Worm (Caenorhabditis elegans) whole organism, L3 larva: ENCODE data around the gene F57B1.5.

ENCODE experiments used
- R02D3.7 ChIP-seq: fragments of 150-350 bp; optimal IDR thresholded peaks from 2 replicates; lab custom pipeline; 2014; ENCODE audit warnings: missing biosample characterization, missing genetic modification characterization
- ZK546.5 ChIP-seq: sonication (generic microtip); optimal IDR thresholded peaks from 2 replicates; lab custom pipeline; 2017; ENCODE audit warnings: missing biosample characterization, missing genetic modification characterization
- aly-2 ChIP-seq: fragments of 150-350 bp; optimal IDR thresholded peaks from 2 replicates; lab custom pipeline; 2014; ENCODE audit warnings: missing biosample characterization, missing genetic modification characterization
- ceh-16 ChIP-seq: sonication (generic microtip); optimal IDR thresholded peaks from 2 replicates; lab custom pipeline; 2017; ENCODE audit warnings: missing biosample characterization, missing genetic modification characterization
- ceh-28 ChIP-seq: fragments of 150-350 bp; optimal IDR thresholded peaks from 2 replicates; lab custom pipeline; 2014; ENCODE audit warnings: missing biosample characterization, missing genetic modification reagents, missing genetic modification characterization
- ceh-82 ChIP-seq: fragments of 150-350 bp; optimal IDR thresholded peaks from 2 replicates; lab custom pipeline; 2014; ENCODE audit warnings: missing biosample characterization, missing genetic modification characterization
- daf-12 ChIP-seq: fragments of 150-350 bp; optimal IDR thresholded peaks from 2 replicates; lab custom pipeline; 2014; ENCODE audit warnings: missing biosample characterization, missing genetic modification reagents, missing genetic modification characterization
- egl-27 ChIP-seq: sonication (generic microtip); optimal IDR thresholded peaks from 4 replicates; lab custom pipeline; 2017; ENCODE audit warnings: missing biosample characterization, missing genetic modification reagents, missing genetic modification characterization
- elt-3 ChIP-seq, 3 experiments: fragments of 150-350 bp in 1 of 3; sonication (generic microtip) in 2 of 3; optimal IDR thresholded peaks; 2 replicates in 2 of 3; 4 replicates in 1 of 3; lab custom pipeline; 2014 to 2017; ENCODE audit warnings: missing biosample characterization in 3 of 3, missing genetic modification characterization in 3 of 3
- fkh-10 ChIP-seq: sonication (generic microtip); optimal IDR thresholded peaks from 2 replicates; lab custom pipeline; 2017; ENCODE audit warnings: missing biosample characterization, missing genetic modification reagents, missing genetic modification characterization
- fkh-2 ChIP-seq: fragments of 150-350 bp; optimal IDR thresholded peaks from 2 replicates; lab custom pipeline; 2014; ENCODE audit warnings: missing biosample characterization, missing genetic modification reagents, missing genetic modification characterization
- hmg-11 ChIP-seq: sonication (generic microtip); optimal IDR thresholded peaks from 2 replicates; lab custom pipeline; 2016; ENCODE audit warnings: missing genetic modification characterization, missing compliant biosample characterization
- lin-39 ChIP-seq: fragments of 150-350 bp; optimal IDR thresholded peaks from 2 replicates; lab custom pipeline; 2018; ENCODE audit warnings: missing biosample characterization, missing genetic modification reagents, missing genetic modification characterization
- lsy-12 ChIP-seq: sonication (generic microtip); optimal IDR thresholded peaks from 2 replicates; lab custom pipeline; 2016; ENCODE audit warnings: mild to moderate bottlenecking, missing genetic modification characterization, missing compliant biosample characterization
- mdl-1 ChIP-seq: fragments of 150-350 bp; optimal IDR thresholded peaks from 2 replicates; lab custom pipeline; 2014; ENCODE audit warnings: missing biosample characterization, missing genetic modification characterization
- mml-1 ChIP-seq: fragments of 150-350 bp; sonication (generic microtip); optimal IDR thresholded peaks from 3 replicates; lab custom pipeline; 2014; ENCODE audit warnings: missing biosample characterization, missing genetic modification characterization
- nfya-1 ChIP-seq: sonication (generic microtip); optimal IDR thresholded peaks from 2 replicates; lab custom pipeline; 2017; ENCODE audit warnings: missing genetic modification characterization, mild to moderate bottlenecking, missing compliant biosample characterization, antibody characterized with exemption, moderate library complexity; ENCODE audit not compliant: insufficient read depth
- nhr-11 ChIP-seq: fragments of 150-350 bp; optimal IDR thresholded peaks from 2 replicates; lab custom pipeline; 2014; ENCODE audit warnings: missing biosample characterization, missing genetic modification characterization
- nhr-12 ChIP-seq: fragments of 150-350 bp; optimal IDR thresholded peaks from 2 replicates; lab custom pipeline; 2014; ENCODE audit warnings: missing biosample characterization, missing genetic modification characterization
- nhr-23 ChIP-seq: fragments of 150-350 bp; optimal IDR thresholded peaks from 2 replicates; lab custom pipeline; 2014; ENCODE audit warnings: missing biosample characterization, missing genetic modification reagents, missing genetic modification characterization
- nhr-25 ChIP-seq: sonication (generic microtip); optimal IDR thresholded peaks from 2 replicates; lab custom pipeline; 2017; ENCODE audit warnings: missing biosample characterization, missing genetic modification characterization
- nhr-28 ChIP-seq: fragments of 150-350 bp; optimal IDR thresholded peaks from 2 replicates; lab custom pipeline; 2014; ENCODE audit warnings: missing biosample characterization, missing genetic modification characterization
- nhr-43 ChIP-seq: sonication (generic microtip); optimal IDR thresholded peaks from 2 replicates; lab custom pipeline; 2016; ENCODE audit warnings: mild to moderate bottlenecking, missing genetic modification characterization, missing compliant biosample characterization; ENCODE audit not compliant: poor library complexity, severe bottlenecking
- nhr-76 ChIP-seq: fragments of 150-350 bp; sonication (generic microtip); optimal IDR thresholded peaks from 5 replicates; lab custom pipeline; 2014; ENCODE audit warnings: missing biosample characterization, missing genetic modification characterization
- nhr-77 ChIP-seq: fragments of 150-350 bp; optimal IDR thresholded peaks from 2 replicates; lab custom pipeline; 2014; ENCODE audit warnings: missing biosample characterization, missing genetic modification characterization
- pqm-1 ChIP-seq: fragments of 150-350 bp; optimal IDR thresholded peaks from 2 replicates; lab custom pipeline; 2017; ENCODE audit warnings: missing biosample characterization, missing genetic modification characterization, inconsistent platforms
- snpc-4 ChIP-seq: fragments of 150-350 bp; optimal IDR thresholded peaks from 2 replicates; lab custom pipeline; 2014; ENCODE audit warnings: missing biosample characterization, missing genetic modification characterization
- tbx-2 ChIP-seq: sonication (generic microtip); optimal IDR thresholded peaks from 2 replicates; lab custom pipeline; 2016; ENCODE audit warnings: mild to moderate bottlenecking, missing genetic modification characterization, missing compliant biosample characterization
- unc-39 ChIP-seq: sonication (generic microtip); optimal IDR thresholded peaks from 4 replicates; lab custom pipeline; 2017; ENCODE audit warnings: missing biosample characterization, missing genetic modification characterization
- zag-1 ChIP-seq: fragments of 150-350 bp; optimal IDR thresholded peaks from 2 replicates; lab custom pipeline; 2014; ENCODE audit warnings: missing biosample characterization, missing genetic modification characterization
- ztf-11 ChIP-seq: fragments of 150-350 bp; optimal IDR thresholded peaks from 2 replicates; lab custom pipeline; 2014; ENCODE audit warnings: missing biosample characterization, missing genetic modification characterization
- ztf-4 ChIP-seq: fragments of 150-350 bp; optimal IDR thresholded peaks from 2 replicates; lab custom pipeline; 2014; ENCODE audit warnings: missing biosample characterization, missing genetic modification characterization

Gene F57B1.5

ce11 chrV:13181450-13181849 lies 26.1 kb upstream of the F57B1.5 start:
- no peak for TF ChIP-seq nhr-77
- TF ChIP-seq hmg-11, result no peak
- no peak for TF ChIP-seq nhr-11
- TF ChIP-seq aly-2 (tag; lab: Kevin White, UChicago), result no peak
- no peak for TF ChIP-seq nhr-25 (tag; lab: Kevin White, UChicago)
- no peak for TF ChIP-seq nhr-76 (tag; lab: Kevin White, UChicago)
- no peak for TF ChIP-seq mml-1 (tag; lab: Kevin White, UChicago)
- TF ChIP-seq nfya-1 (tag; lab: Kevin White, UChicago), result no peak
- TF ChIP-seq fkh-2 (tag; lab: Kevin White, UChicago), result no peak
- TF ChIP-seq unc-39 (tag; lab: Kevin White, UChicago), result no peak
- TF ChIP-seq ztf-11 (tag; lab: Kevin White, UChicago), result no peak
- TF ChIP-seq ceh-82 (tag; lab: Kevin White, UChicago), result no peak
- TF ChIP-seq nhr-23 (tag; lab: Kevin White, UChicago), result no peak
- no peak for TF ChIP-seq ceh-16
- TF ChIP-seq pqm-1 (tag; lab: Kevin White, UChicago), result no peak
- no peak for TF ChIP-seq nhr-28 (tag; lab: Kevin White, UChicago)
- TF ChIP-seq R02D3.7 (tag; lab: Kevin White, UChicago), result no peak
- no peak for TF ChIP-seq egl-27
- no peak for TF ChIP-seq lsy-12 (tag; lab: Kevin White, UChicago)

- TF ChIP-seq nhr-12, result no peak
- no peak for TF ChIP-seq snpc-4 (tag; lab: Kevin White, UChicago)
- TF ChIP-seq ceh-28 (tag; lab: Kevin White, UChicago), result no peak
Measured at ce11 chrV:13184137-13184536, 23.4 kb upstream of the F57B1.5 start, which contains the start of gene T09E8.4. T09E8.4 (minus strand) TSS chrV:13184237.

- no peak for TF ChIP-seq mml-1 (tag; lab: Kevin White, UChicago)
- TF ChIP-seq nhr-25 (tag; lab: Kevin White, UChicago), result no peak
- no peak for TF ChIP-seq ceh-28 (tag; lab: Kevin White, UChicago)
- TF ChIP-seq egl-27, result no peak
- TF ChIP-seq ztf-4, result no peak
- TF ChIP-seq fkh-2 (tag; lab: Kevin White, UChicago), result no peak
- TF ChIP-seq nhr-12, result no peak
- no peak for TF ChIP-seq lin-39
- TF ChIP-seq pqm-1 (tag; lab: Kevin White, UChicago), result no peak
- TF ChIP-seq R02D3.7 (tag; lab: Kevin White, UChicago), result no peak
Measured at ce11 chrV:13185384-13185783, 22.1 kb upstream of the F57B1.5 start, which contains the start of gene sri-6. sri-6 (plus strand) TSS chrV:13185684.

ce11 chrV:13193488-13194042 lies 14.0 kb upstream of the F57B1.5 start, which contains the start of gene sun-1:
sun-1 (minus strand) TSS chrV:13193538.
- TF ChIP-seq fkh-10 (GFP tag; lab: Kevin White, UChicago) (no peak), tbx-2 (no peak)

- TF ChIP-seq zag-1 (tag; lab: Kevin White, UChicago), result no peak
- TF ChIP-seq ceh-28 (tag; lab: Kevin White, UChicago), result no peak
- no peak for TF ChIP-seq ceh-82 (tag; lab: Kevin White, UChicago)
- no peak for TF ChIP-seq aly-2 (tag; lab: Kevin White, UChicago)
- no peak for TF ChIP-seq snpc-4 (tag; lab: Kevin White, UChicago)
- TF ChIP-seq mdl-1 (tag; lab: Kevin White, UChicago), result no peak
- TF ChIP-seq tbx-2, result no peak
- TF ChIP-seq elt-3 (tag; optimal IDR thresholded peaks at IDR 0.05; lab: Kevin White, UChicago), result no peak
- TF ChIP-seq nhr-25 (tag; lab: Kevin White, UChicago), result no peak
- TF ChIP-seq ZK546.5 (tag; lab: Kevin White, UChicago), result no peak
- no peak for TF ChIP-seq daf-12 (tag; lab: Kevin White, UChicago)
- no peak for TF ChIP-seq nhr-43 (tag; lab: Kevin White, UChicago)
- no peak for TF ChIP-seq ceh-16
- TF ChIP-seq lin-39, result no peak
Measured at ce11 chrV:13195548-13195947, 12.0 kb upstream of the F57B1.5 start, which contains the start of gene F57B1.1. F57B1.1 (minus strand) TSS chrV:13195648.
